ENCODE assay signal across 1 fruit fly cellular context in genomic region chr3L:7947880-7948286, dm6.
TF ChIP-seq lines count a peak whose summit lies in the region.

exex (plus strand) TSS chr3L:7948186.

TF ChIP-seq in whole organism, embryonic, 481 proteins besides CTCF, POLR2A, EP300 and RAD21 (continued from another document):
- no peak for TF ChIP-seq prd (optimal IDR thresholded peaks at IDR 0.05; lab: Kevin White, UChicago)
- TF ChIP-seq prd (GFP tag; IDR thresholded peaks at IDR 0.05; lab: Robert Waterston, UW) = no peak
- TF ChIP-seq exex (tag; optimal IDR thresholded peaks at IDR 0.05; lab: Kevin White, UChicago) = peak; percentile 98
- peak; percentile 31 for TF ChIP-seq caup (GFP tag; optimal IDR thresholded peaks at IDR 0.05; lab: Kevin White, UChicago; ENCODE audit: severe bottlenecking)
- peak; percentile 5 for TF ChIP-seq ewg (GFP tag; optimal IDR thresholded peaks at IDR 0.05; lab: Kevin White, UChicago)
- peak; percentile 74 for TF ChIP-seq mirr (GFP tag; optimal IDR thresholded peaks at IDR 0.05; lab: Kevin White, UChicago)
- no peak for TF ChIP-seq PHDP (tag; optimal IDR thresholded peaks at IDR 0.05; lab: Kevin White, UChicago)
- peak; percentile 28 for TF ChIP-seq CG17829 (tag; optimal IDR thresholded peaks at IDR 0.05; lab: Kevin White, UChicago)
- TF ChIP-seq Adf1 (GFP tag; IDR thresholded peaks at IDR 0.05; lab: Robert Waterston, UW) = peak; percentile 67
- TF ChIP-seq CG42726 (GFP tag; IDR thresholded peaks at IDR 0.05; lab: Robert Waterston, UW; ENCODE audit: partially characterized antibody) = peak; percentile 21; the same call in 1 of the 2 replicates
- TF ChIP-seq crol (GFP tag; IDR thresholded peaks at IDR 0.05; lab: Robert Waterston, UW) = peak; percentile 89
- TF ChIP-seq Opbp (GFP tag; IDR thresholded peaks at IDR 0.05; lab: Robert Waterston, UW; ENCODE audit: partially characterized antibody) = 0 out of 3 replicates have a peak, but pooled peaks have one; percentile 13
- TF ChIP-seq CG8924 (tag; optimal IDR thresholded peaks at IDR 0.05; lab: Kevin White, UChicago) = peak; percentile 4
- TF ChIP-seq gsb-n (tag; optimal IDR thresholded peaks at IDR 0.05; lab: Kevin White, UChicago) = no peak
- TF ChIP-seq CG3163 (GFP tag; optimal IDR thresholded peaks at IDR 0.05; lab: Kevin White, UChicago) = no peak
- peak; percentile 47 for TF ChIP-seq pros (GFP tag; optimal IDR thresholded peaks at IDR 0.05; lab: Kevin White, UChicago)
- peak; percentile 36 for TF ChIP-seq HLHmδ (GFP tag; optimal IDR thresholded peaks at IDR 0.05; lab: Kevin White, UChicago)
- no peak for TF ChIP-seq CG3838 (GFP tag; optimal IDR thresholded peaks at IDR 0.05; lab: Kevin White, UChicago)
- TF ChIP-seq fru (optimal IDR thresholded peaks at IDR 0.05; lab: Kevin White, UChicago) = no peak
- TF ChIP-seq sug (tag; optimal IDR thresholded peaks at IDR 0.05; lab: Kevin White, UChicago) = peak; percentile 56
- TF ChIP-seq bbx (GFP tag; IDR thresholded peaks at IDR 0.05; lab: Robert Waterston, UW; ENCODE audit: partially characterized antibody) = peak; percentile 46
- TF ChIP-seq CG33213 (GFP tag; optimal IDR thresholded peaks at IDR 0.05; lab: Kevin White, UChicago) = peak; percentile 1
- peak; percentile 78 for TF ChIP-seq sens (GFP tag; lab: Kevin White, UChicago)
- peak; percentile 92 for TF ChIP-seq CG10321 (GFP tag; IDR thresholded peaks at IDR 0.05; lab: Robert Waterston, UW)
- TF ChIP-seq chm (GFP tag; IDR thresholded peaks at IDR 0.05; lab: Robert Waterston, UW) = peak; percentile 51; the same call in 1 of the 2 replicates
- no peak for TF ChIP-seq Atf-2 (GFP tag; optimal IDR thresholded peaks at IDR 0.05; lab: Kevin White, UChicago)
- TF ChIP-seq CG8290 (GFP tag; optimal IDR thresholded peaks at IDR 0.05; lab: Kevin White, UChicago) = no peak
- peak in 1 of 2 experiments; percentile 31 for TF ChIP-seq CG8290 (tag; optimal IDR thresholded peaks at IDR 0.05; lab: Kevin White, UChicago)
- no peak for TF ChIP-seq CG2129 (GFP tag; IDR thresholded peaks at IDR 0.05; lab: Robert Waterston, UW; ENCODE audit: partially characterized antibody)
- TF ChIP-seq chinmo (GFP tag; IDR thresholded peaks at IDR 0.05; lab: Robert Waterston, UW; ENCODE audit: partially characterized antibody) = 0 out of 4 replicates have a peak, but pooled peaks have one; percentile 67
- TF ChIP-seq Vsx1 (GFP tag; optimal IDR thresholded peaks at IDR 0.05; lab: Kevin White, UChicago) = peak; percentile 55
- peak; percentile 16; the same call in 1 of the 3 replicates for TF ChIP-seq CG16813 (GFP tag; IDR thresholded peaks at IDR 0.05; lab: Robert Waterston, UW; ENCODE audit: partially characterized antibody)
- TF ChIP-seq CG10543 (GFP tag; optimal IDR thresholded peaks at IDR 0.05; lab: Kevin White, UChicago) = peak; percentile 33
- TF ChIP-seq ash1 (GFP tag; optimal IDR thresholded peaks at IDR 0.05; lab: Kevin White, UChicago) = peak; percentile 83
- TF ChIP-seq CG6791 (GFP tag; IDR thresholded peaks at IDR 0.05; lab: Robert Waterston, UW; ENCODE audit: partially characterized antibody) = 0 out of 3 replicates have a peak, but pooled peaks have one; percentile 17
- TF ChIP-seq phol (tag; optimal IDR thresholded peaks at IDR 0.05; lab: Kevin White, UChicago) = peak; percentile 83
- no peak for TF ChIP-seq Abd-B (GFP tag; optimal IDR thresholded peaks at IDR 0.05; lab: Kevin White, UChicago)
- peak; percentile 20; the same call in 1 of the 2 replicates for TF ChIP-seq CG13287 (GFP tag; IDR thresholded peaks at IDR 0.05; lab: Robert Waterston, UW; ENCODE audit: partially characterized antibody)
- peak; percentile 15 for TF ChIP-seq CG15479 (GFP tag; optimal IDR thresholded peaks at IDR 0.05; lab: Kevin White, UChicago)
- TF ChIP-seq CG2712 (tag; optimal IDR thresholded peaks at IDR 0.05; lab: Kevin White, UChicago) = peak; percentile 14
- peak; percentile 4 for TF ChIP-seq Hey (tag; optimal IDR thresholded peaks at IDR 0.05; lab: Kevin White, UChicago)
- peak; percentile 20; the same call in 1 of the 3 replicates for TF ChIP-seq CG34224 (GFP tag; IDR thresholded peaks at IDR 0.05; lab: Robert Waterston, UW; ENCODE audit: partially characterized antibody)
- TF ChIP-seq CG10267 (tag; optimal IDR thresholded peaks at IDR 0.05; lab: Kevin White, UChicago) = peak; percentile 6
- peak; percentile 43; the same call in 1 of the 3 replicates for TF ChIP-seq ci (GFP tag; IDR thresholded peaks at IDR 0.05; lab: Robert Waterston, UW)
- peak; percentile 62 for TF ChIP-seq CG3065 (GFP tag; optimal IDR thresholded peaks at IDR 0.05; lab: Kevin White, UChicago)
- TF ChIP-seq CkIIα-i1 (GFP tag; IDR thresholded peaks at IDR 0.05; lab: Robert Waterston, UW) = no peak
- TF ChIP-seq Nf-YC (tag; optimal IDR thresholded peaks at IDR 0.05; lab: Kevin White, UChicago) = peak; percentile 97
- no peak for TF ChIP-seq lilli (GFP tag; optimal IDR thresholded peaks at IDR 0.05; lab: Kevin White, UChicago)
- TF ChIP-seq rib (GFP tag; IDR thresholded peaks at IDR 0.05; lab: Robert Waterston, UW) = peak; percentile 37; the same call in 1 of the 2 replicates
- peak; percentile 94 for TF ChIP-seq Nf-YB (GFP tag; optimal IDR thresholded peaks at IDR 0.05; lab: Kevin White, UChicago)
- peak; percentile 1 for TF ChIP-seq unpg (GFP tag; optimal IDR thresholded peaks at IDR 0.05; lab: Kevin White, UChicago)
- peak; percentile 32 for TF ChIP-seq CG18599 (GFP tag; optimal IDR thresholded peaks at IDR 0.05; lab: Kevin White, UChicago)
- TF ChIP-seq oc (tag; optimal IDR thresholded peaks at IDR 0.05; lab: Kevin White, UChicago) = peak; percentile 14
- peak; percentile 60 for TF ChIP-seq abd-A (tag; optimal IDR thresholded peaks at IDR 0.05; lab: Kevin White, UChicago)
- TF ChIP-seq vvl (GFP tag; IDR thresholded peaks at IDR 0.05; lab: Robert Waterston, UW) = peak; percentile 59; the same call in 1 of the 2 replicates
- TF ChIP-seq nerfin-1 (tag; optimal IDR thresholded peaks at IDR 0.05; lab: Kevin White, UChicago) = peak; percentile 41
- no peak for TF ChIP-seq cas (GFP tag; IDR thresholded peaks at IDR 0.05; lab: Robert Waterston, UW)
- peak; percentile 85 for TF ChIP-seq sd (tag; optimal IDR thresholded peaks at IDR 0.05; lab: Kevin White, UChicago)
- TF ChIP-seq CG17385 (GFP tag; optimal IDR thresholded peaks at IDR 0.05; lab: Kevin White, UChicago) = no peak
- 0 out of 2 replicates have a peak, but pooled peaks have one; percentile 26 for TF ChIP-seq Awh (GFP tag; IDR thresholded peaks at IDR 0.05; lab: Robert Waterston, UW)
- peak; percentile 61 to 80 for TF ChIP-seq Trl (optimal IDR thresholded peaks at IDR 0.05; lab: Kevin White, UChicago)
- peak; percentile 23 for TF ChIP-seq Trl (GFP tag; optimal IDR thresholded peaks at IDR 0.05; lab: Kevin White, UChicago)
- TF ChIP-seq org-1 (GFP tag; optimal IDR thresholded peaks at IDR 0.05; lab: Kevin White, UChicago) = no peak
- TF ChIP-seq CG12071 (GFP tag; optimal IDR thresholded peaks at IDR 0.05; lab: Kevin White, UChicago) = peak; percentile 10
- peak; percentile 58 for TF ChIP-seq kni (GFP tag; optimal IDR thresholded peaks at IDR 0.05; lab: Kevin White, UChicago)
- peak; percentile 30 for TF ChIP-seq CG34376 (GFP tag; optimal IDR thresholded peaks at IDR 0.05; lab: Kevin White, UChicago)
- peak; percentile 69 for TF ChIP-seq Deaf1 (tag; optimal IDR thresholded peaks at IDR 0.05; lab: Kevin White, UChicago)
- TF ChIP-seq lab (GFP tag; optimal IDR thresholded peaks at IDR 0.05; lab: Kevin White, UChicago) = peak; percentile 18
- TF ChIP-seq Bgb (GFP tag; IDR thresholded peaks at IDR 0.05; lab: Robert Waterston, UW; ENCODE audit: partially characterized antibody) = peak; percentile 48; the same call in 1 of the 2 replicates
- TF ChIP-seq CG6765 (GFP tag; optimal IDR thresholded peaks at IDR 0.05; lab: Kevin White, UChicago) = no peak
- peak; percentile 48 for TF ChIP-seq yki (optimal IDR thresholded peaks at IDR 0.05; lab: Kevin White, UChicago)
